Worm (Caenorhabditis elegans): ENCODE measurements around the gene ulp-2.
A peak's percentile ranks its signal among the peaks of the same experiment; 100 is the strongest.

Gene ulp-2

ce11 chrII:4946775-4947174, 12.9 kb downstream of the ulp-2 start:
- TF ChIP-seq elt-1 (tag; optimal IDR thresholded peaks at IDR 0.05; ENCODE audit: borderline replicate concordance, insufficient read depth) (no peak), unc-120 (tag; optimal IDR thresholded peaks at IDR 0.05; ENCODE audit: poor library complexity, severe bottlenecking) (peak; percentile 17)

ce11 chrII:4945695-4946094, 14.0 kb downstream of the ulp-2 start, which contains the start of the genes gldi-11 and ZK546.2:
gldi-11 (minus strand) TSS chrII:4945789.
ZK546.2 (plus strand) TSS chrII:4946027.
- TF ChIP-seq M03D4.4 (tag; optimal IDR thresholded peaks at IDR 0.05) (no peak), nhr-28 (tag; optimal IDR thresholded peaks at IDR 0.05) (no peak), unc-39 (tag; optimal IDR thresholded peaks at IDR 0.05) (no peak), mls-2 (tag; optimal IDR thresholded peaks at IDR 0.05) (no peak), unc-62 (GFP tag; optimal IDR thresholded peaks at IDR 0.05) (no peak), sem-2 (GFP tag; optimal IDR thresholded peaks at IDR 0.05) (no peak), ces-1 (GFP tag; optimal IDR thresholded peaks at IDR 0.05) (no peak), tbx-8 (GFP tag; optimal IDR thresholded peaks at IDR 0.05) (no peak), snpc-4 (tag; optimal IDR thresholded peaks at IDR 0.05) (no peak), hlh-1 (tag; optimal IDR thresholded peaks at IDR 0.05) (no peak), drap-1 (GFP tag; optimal IDR thresholded peaks at IDR 0.05) (no peak)

ce11 chrII:4943849-4944248, 15.8 kb downstream of the ulp-2 start, which contains the start of gene mdt-4:
mdt-4 (minus strand) TSS chrII:4943949.
- TF ChIP-seq M03D4.4 (tag; optimal IDR thresholded peaks at IDR 0.05): no peak
- TF ChIP-seq unc-39 (tag; optimal IDR thresholded peaks at IDR 0.05): no peak
- no peak for TF ChIP-seq lin-32 (GFP tag; optimal IDR thresholded peaks at IDR 0.05)
- no peak for TF ChIP-seq nhr-2 (tag; optimal IDR thresholded peaks at IDR 0.05)
- no peak for TF ChIP-seq nhr-28 (tag; optimal IDR thresholded peaks at IDR 0.05)
- no peak for TF ChIP-seq ceh-43 (GFP tag; optimal IDR thresholded peaks at IDR 0.05)
- TF ChIP-seq pha-4 (tag; optimal IDR thresholded peaks at IDR 0.05): no peak
- TF ChIP-seq zip-8 (tag; optimal IDR thresholded peaks at IDR 0.05): no peak
- no peak for TF ChIP-seq mep-1 (tag; optimal IDR thresholded peaks at IDR 0.05)
- TF ChIP-seq sem-2 (GFP tag; optimal IDR thresholded peaks at IDR 0.05): no peak
- no peak for TF ChIP-seq unc-120 (tag; optimal IDR thresholded peaks at IDR 0.05; ENCODE audit: poor library complexity, severe bottlenecking)
- no peak for TF ChIP-seq nhr-12 (tag; optimal IDR thresholded peaks at IDR 0.05)
- TF ChIP-seq hlh-1 (tag; optimal IDR thresholded peaks at IDR 0.05): no peak
- no peak for TF ChIP-seq mab-5 (tag; optimal IDR thresholded peaks at IDR 0.05)
- no peak for TF ChIP-seq blmp-1 (tag; optimal IDR thresholded peaks at IDR 0.05)
- TF ChIP-seq ztf-11 (tag; optimal IDR thresholded peaks at IDR 0.05): no peak
- no peak for TF ChIP-seq sptf-1 (tag; optimal IDR thresholded peaks at IDR 0.05)
- TF ChIP-seq nhr-76 (tag; optimal IDR thresholded peaks at IDR 0.05): no peak
- no peak for TF ChIP-seq ham-2 (GFP tag; optimal IDR thresholded peaks at IDR 0.05)
- TF ChIP-seq drap-1 (GFP tag; optimal IDR thresholded peaks at IDR 0.05): no peak

ce11 chrII:4942829-4943228, 16.8 kb downstream of the ulp-2 start:
- TF ChIP-seq nhr-237 (tag; optimal IDR thresholded peaks at IDR 0.05) (no peak), ceh-83 (GFP tag; optimal IDR thresholded peaks at IDR 0.05) (no peak), unc-120 (tag; optimal IDR thresholded peaks at IDR 0.05; ENCODE audit: poor library complexity, severe bottlenecking) (no peak), nhr-12 (tag; optimal IDR thresholded peaks at IDR 0.05) (no peak), ham-2 (GFP tag; optimal IDR thresholded peaks at IDR 0.05) (no peak), M03D4.4 (tag; optimal IDR thresholded peaks at IDR 0.05) (no peak), lsy-2 (tag; optimal IDR thresholded peaks at IDR 0.05) (no peak), elt-3 (tag; optimal IDR thresholded peaks at IDR 0.05) (no peak), nhr-76 (tag; optimal IDR thresholded peaks at IDR 0.05) (no peak), elt-1 (tag; optimal IDR thresholded peaks at IDR 0.05; ENCODE audit: borderline replicate concordance, insufficient read depth) (no peak), mep-1 (tag; optimal IDR thresholded peaks at IDR 0.05) (no peak), ztf-11 (tag; optimal IDR thresholded peaks at IDR 0.05) (no peak), pha-4 (tag; optimal IDR thresholded peaks at IDR 0.05) (no peak), ceh-43 (GFP tag; optimal IDR thresholded peaks at IDR 0.05) (no peak), unc-39 (tag; optimal IDR thresholded peaks at IDR 0.05) (no peak), snpc-4 (tag; optimal IDR thresholded peaks at IDR 0.05) (no peak)

ce11 chrII:4942397-4942796, 17.3 kb downstream of the ulp-2 start:
- TF ChIP-seq nhr-76 (tag; optimal IDR thresholded peaks at IDR 0.05) (peak; percentile 25), tbx-8 (GFP tag; optimal IDR thresholded peaks at IDR 0.05) (no peak), lin-13 (tag; optimal IDR thresholded peaks at IDR 0.05) (peak; percentile 57), ceh-43 (GFP tag; optimal IDR thresholded peaks at IDR 0.05) (peak; percentile 72), lin-32 (GFP tag; optimal IDR thresholded peaks at IDR 0.05) (peak; percentile 64), flh-1 (GFP tag; optimal IDR thresholded peaks at IDR 0.05) (peak; percentile 40), nhr-28 (tag; optimal IDR thresholded peaks at IDR 0.05) (no peak), cnd-1 (tag; optimal IDR thresholded peaks at IDR 0.05) (peak; percentile 92), sem-2 (GFP tag; optimal IDR thresholded peaks at IDR 0.05) (peak; percentile 75), sptf-1 (tag; optimal IDR thresholded peaks at IDR 0.05) (peak; percentile 90), bed-3 (GFP tag; optimal IDR thresholded peaks at IDR 0.05) (peak; percentile 58), pha-4 (tag; optimal IDR thresholded peaks at IDR 0.05) (peak; percentile 24), M03D4.4 (tag; optimal IDR thresholded peaks at IDR 0.05) (peak; percentile 84), ceh-83 (GFP tag; optimal IDR thresholded peaks at IDR 0.05) (peak; percentile 90), nhr-12 (tag; optimal IDR thresholded peaks at IDR 0.05) (no peak), drap-1 (GFP tag; optimal IDR thresholded peaks at IDR 0.05) (peak; percentile 86), mls-2 (tag; optimal IDR thresholded peaks at IDR 0.05) (peak; percentile 88), unc-120 (tag; optimal IDR thresholded peaks at IDR 0.05; ENCODE audit: poor library complexity, severe bottlenecking) (peak; percentile 64), unc-62 (GFP tag; optimal IDR thresholded peaks at IDR 0.05) (no peak), ham-2 (GFP tag; optimal IDR thresholded peaks at IDR 0.05) (peak; percentile 90)
